Worm (Caenorhabditis elegans): ENCODE measurements around the gene C27F2.7.

The C27F2.7 gene

ce11 chrIII:5025136-5025629 is 40.9 kb upstream of the C27F2.7 start:
- peak; percentile 71 for TF ChIP-seq pha-4 (tag; optimal IDR thresholded peaks at IDR 0.05)
- TF ChIP-seq ama-1 (optimal IDR thresholded peaks at IDR 0.05): peak; percentile 98
- TF ChIP-seq sea-2 (GFP tag; optimal IDR thresholded peaks at IDR 0.05): no peak
- peak; percentile 86 for TF ChIP-seq nhr-43 (tag; optimal IDR thresholded peaks at IDR 0.05; ENCODE audit: poor library complexity, severe bottlenecking)
- peak; percentile 12 for TF ChIP-seq nfya-1 (tag; optimal IDR thresholded peaks at IDR 0.05; ENCODE audit: insufficient read depth)
- peak; percentile 30 for TF ChIP-seq elt-2 (tag; optimal IDR thresholded peaks at IDR 0.05)
- TF ChIP-seq nhr-23 (tag; optimal IDR thresholded peaks at IDR 0.05): peak; percentile 16
- TF ChIP-seq nhr-67 (tag; optimal IDR thresholded peaks at IDR 0.05): no peak
- TF ChIP-seq tbx-2 (tag; optimal IDR thresholded peaks at IDR 0.05): peak; percentile 16
- TF ChIP-seq lsy-12 (tag; optimal IDR thresholded peaks at IDR 0.05): peak; percentile 46
- TF ChIP-seq egl-5 (tag; optimal IDR thresholded peaks at IDR 0.05): no peak
- peak; percentile 68 for TF ChIP-seq nhr-25 (tag; optimal IDR thresholded peaks at IDR 0.05)

- TF ChIP-seq ztf-4 (tag; optimal IDR thresholded peaks at IDR 0.05): no peak
- no peak for TF ChIP-seq nhr-237 (tag; optimal IDR thresholded peaks at IDR 0.05)
- TF ChIP-seq skn-1 (tag; optimal IDR thresholded peaks at IDR 0.05): peak; percentile 3
- TF ChIP-seq ceh-28 (tag; optimal IDR thresholded peaks at IDR 0.05): peak; percentile 81
- peak; percentile 3 for TF ChIP-seq sea-2 (GFP tag; optimal IDR thresholded peaks at IDR 0.05)
- TF ChIP-seq fkh-10 (GFP tag; optimal IDR thresholded peaks at IDR 0.05): no peak
- peak; percentile 87 for TF ChIP-seq nfya-1 (tag; optimal IDR thresholded peaks at IDR 0.05; ENCODE audit: insufficient read depth)
- no peak for TF ChIP-seq zag-1 (tag; optimal IDR thresholded peaks at IDR 0.05)
- peak; percentile 6 for TF ChIP-seq pqm-1 (tag; optimal IDR thresholded peaks at IDR 0.05)
- TF ChIP-seq nhr-11 (tag; optimal IDR thresholded peaks at IDR 0.05): no peak
- TF ChIP-seq elt-1 (tag; optimal IDR thresholded peaks at IDR 0.05): no peak
- no peak for TF ChIP-seq aly-2 (tag; optimal IDR thresholded peaks at IDR 0.05)
- peak; percentile 42 for TF ChIP-seq nhr-43 (tag; optimal IDR thresholded peaks at IDR 0.05; ENCODE audit: poor library complexity, severe bottlenecking)
- TF ChIP-seq mml-1 (tag; optimal IDR thresholded peaks at IDR 0.05): no peak
- no peak for TF ChIP-seq fos-1 (tag; optimal IDR thresholded peaks at IDR 0.05)
- peak; percentile 86 for TF ChIP-seq lin-39 (tag; optimal IDR thresholded peaks at IDR 0.05)
- peak; percentile 77 for TF ChIP-seq pha-4 (tag; optimal IDR thresholded peaks at IDR 0.05)
- TF ChIP-seq nhr-25 (tag; optimal IDR thresholded peaks at IDR 0.05): peak; percentile 28
- peak; percentile 20 for TF ChIP-seq mdl-1 (tag; optimal IDR thresholded peaks at IDR 0.05)
- peak; percentile 56 for TF ChIP-seq hmg-11 (tag; optimal IDR thresholded peaks at IDR 0.05)
- peak; percentile 34 for TF ChIP-seq nhr-23 (tag; optimal IDR thresholded peaks at IDR 0.05)
- no peak for TF ChIP-seq ceh-16 (tag; optimal IDR thresholded peaks at IDR 0.05)
- no peak for TF ChIP-seq R02D3.7 (tag; optimal IDR thresholded peaks at IDR 0.05)
- peak; percentile 41 for TF ChIP-seq elt-2 (tag; optimal IDR thresholded peaks at IDR 0.05)
- TF ChIP-seq lin-15B (tag; optimal IDR thresholded peaks at IDR 0.05): peak; percentile 80
- peak; percentile 31 for TF ChIP-seq ama-1 (optimal IDR thresholded peaks at IDR 0.05)
Observed at ce11 chrIII:5024393-5024964, 40.2 kb upstream of the C27F2.7 start, which contains the start of gene pcf-11. TSS of gene pcf-11 (plus strand) at chrIII:5024914.

ce11 chrIII:5023642-5024041 is 39.3 kb upstream of the C27F2.7 start:
- TF ChIP-seq ama-1 (optimal IDR thresholded peaks at IDR 0.05) (peak; percentile 16), ztf-11 (tag; optimal IDR thresholded peaks at IDR 0.05) (no peak)

DNA sequence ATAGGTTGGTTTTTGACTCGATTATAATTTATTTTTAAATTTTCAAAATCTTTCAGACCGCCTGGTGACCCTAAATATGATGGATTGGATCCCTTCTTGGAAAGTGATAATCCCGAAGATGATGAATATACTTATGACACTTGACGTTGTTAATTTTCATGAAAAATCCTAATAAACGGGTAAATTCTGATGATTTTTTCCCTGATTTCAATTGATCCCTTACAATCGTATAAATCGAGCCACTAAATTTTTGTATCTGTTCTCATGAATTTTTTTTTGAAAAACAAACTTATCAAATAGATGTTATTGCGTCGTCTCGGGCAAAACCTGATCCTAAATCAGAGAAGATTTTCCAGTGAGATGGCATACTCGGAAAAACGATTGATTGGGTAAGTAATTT is 38.7 kb upstream of the C27F2.7 start, which contains the start of gene R144.13:
Gene R144.13 (plus strand): TSS at position 301 of the 400 bp plus-strand sequence.
- no peak for TF ChIP-seq lsy-12 (tag; optimal IDR thresholded peaks at IDR 0.05)
- no peak for TF ChIP-seq sea-2 (GFP tag; optimal IDR thresholded peaks at IDR 0.05)
- no peak for TF ChIP-seq ceh-9 (tag; optimal IDR thresholded peaks at IDR 0.05)

- TF ChIP-seq nhr-28 (tag; optimal IDR thresholded peaks at IDR 0.05) (no peak), unc-62 (GFP tag; optimal IDR thresholded peaks at IDR 0.05) (no peak), mml-1 (tag; optimal IDR thresholded peaks at IDR 0.05) (no peak), unc-39 (tag; optimal IDR thresholded peaks at IDR 0.05) (no peak), pqm-1 (tag; optimal IDR thresholded peaks at IDR 0.05) (no peak), fos-1 (tag; optimal IDR thresholded peaks at IDR 0.05) (no peak), egl-5 (tag; optimal IDR thresholded peaks at IDR 0.05) (no peak), elt-3 (tag; optimal IDR thresholded peaks at IDR 0.05) (no peak), fkh-10 (GFP tag; optimal IDR thresholded peaks at IDR 0.05) (no peak), skn-1 (tag; optimal IDR thresholded peaks at IDR 0.05) (no peak), ztf-11 (tag; optimal IDR thresholded peaks at IDR 0.05) (no peak), ceh-16 (tag; optimal IDR thresholded peaks at IDR 0.05) (no peak)
Observed at ce11 chrIII:5021689-5022088, 37.4 kb upstream of the C27F2.7 start, which contains the start of gene R144.3. TSS of gene R144.3 (plus strand) at chrIII:5021989.
